Worm (Caenorhabditis elegans) whole organism, L3 larva: ENCODE results near the gene Y69H2.1.

Experiments used
- ZK546.5 ChIP-seq: sonication (generic microtip); optimal IDR thresholded peaks from 2 replicates; lab custom pipeline; 2017; ENCODE audit warnings: missing biosample characterization, missing genetic modification characterization
- aly-2 ChIP-seq: fragments of 150-350 bp; optimal IDR thresholded peaks from 2 replicates; lab custom pipeline; 2014; ENCODE audit warnings: missing biosample characterization, missing genetic modification characterization
- ama-1 ChIP-seq: fragments of 150-350 bp; optimal IDR thresholded peaks from 2 replicates; lab custom pipeline; 2018
- ceh-16 ChIP-seq: sonication (generic microtip); optimal IDR thresholded peaks from 2 replicates; lab custom pipeline; 2017; ENCODE audit warnings: missing biosample characterization, missing genetic modification characterization
- ceh-28 ChIP-seq: fragments of 150-350 bp; optimal IDR thresholded peaks from 2 replicates; lab custom pipeline; 2014; ENCODE audit warnings: missing biosample characterization, missing genetic modification reagents, missing genetic modification characterization
- daf-12 ChIP-seq: fragments of 150-350 bp; optimal IDR thresholded peaks from 2 replicates; lab custom pipeline; 2014; ENCODE audit warnings: missing biosample characterization, missing genetic modification reagents, missing genetic modification characterization
- egl-27 ChIP-seq: sonication (generic microtip); optimal IDR thresholded peaks from 4 replicates; lab custom pipeline; 2017; ENCODE audit warnings: missing biosample characterization, missing genetic modification reagents, missing genetic modification characterization
- elt-3 ChIP-seq, 3 experiments: fragments of 150-350 bp in 1 of 3; sonication (generic microtip) in 2 of 3; optimal IDR thresholded peaks; 2 replicates in 2 of 3; 4 replicates in 1 of 3; lab custom pipeline; 2014 to 2017; ENCODE audit warnings: missing biosample characterization in 3 of 3, missing genetic modification characterization in 3 of 3
- eor-1 ChIP-seq, 2 experiments: fragments of 150-350 bp; optimal IDR thresholded peaks; 2 replicates each; lab custom pipeline; 2014 to 2018; ENCODE audit warnings: missing biosample characterization in 2 of 2, missing genetic modification characterization in 2 of 2
- fkh-10 ChIP-seq: sonication (generic microtip); optimal IDR thresholded peaks from 2 replicates; lab custom pipeline; 2017; ENCODE audit warnings: missing biosample characterization, missing genetic modification reagents, missing genetic modification characterization
- fkh-2 ChIP-seq: fragments of 150-350 bp; optimal IDR thresholded peaks from 2 replicates; lab custom pipeline; 2014; ENCODE audit warnings: missing biosample characterization, missing genetic modification reagents, missing genetic modification characterization
- fos-1 ChIP-seq: fragments of 150-350 bp; optimal IDR thresholded peaks from 2 replicates; lab custom pipeline; 2014; ENCODE audit warnings: missing biosample characterization, missing genetic modification characterization
- hmg-11 ChIP-seq: sonication (generic microtip); optimal IDR thresholded peaks from 2 replicates; lab custom pipeline; 2016; ENCODE audit warnings: missing genetic modification characterization, missing compliant biosample characterization
- jun-1 ChIP-seq: fragments of 150-350 bp; optimal IDR thresholded peaks from 2 replicates; lab custom pipeline; 2014; ENCODE audit warnings: missing biosample characterization, missing genetic modification reagents, missing genetic modification characterization
- lin-15B ChIP-seq: fragments of 150-350 bp; optimal IDR thresholded peaks from 2 replicates; lab custom pipeline; 2014; ENCODE audit warnings: missing biosample characterization, missing genetic modification characterization
- lin-39 ChIP-seq: fragments of 150-350 bp; optimal IDR thresholded peaks from 2 replicates; lab custom pipeline; 2018; ENCODE audit warnings: missing biosample characterization, missing genetic modification reagents, missing genetic modification characterization
- mml-1 ChIP-seq: fragments of 150-350 bp; sonication (generic microtip); optimal IDR thresholded peaks from 3 replicates; lab custom pipeline; 2014; ENCODE audit warnings: missing biosample characterization, missing genetic modification characterization
- nfya-1 ChIP-seq: sonication (generic microtip); optimal IDR thresholded peaks from 2 replicates; lab custom pipeline; 2017; ENCODE audit warnings: missing genetic modification characterization, mild to moderate bottlenecking, missing compliant biosample characterization, antibody characterized with exemption, moderate library complexity; ENCODE audit not compliant: insufficient read depth
- nhr-11 ChIP-seq: fragments of 150-350 bp; optimal IDR thresholded peaks from 2 replicates; lab custom pipeline; 2014; ENCODE audit warnings: missing biosample characterization, missing genetic modification characterization
- nhr-23 ChIP-seq: fragments of 150-350 bp; optimal IDR thresholded peaks from 2 replicates; lab custom pipeline; 2014; ENCODE audit warnings: missing biosample characterization, missing genetic modification reagents, missing genetic modification characterization
- nhr-237 ChIP-seq: fragments of 150-350 bp; optimal IDR thresholded peaks from 2 replicates; lab custom pipeline; 2014; ENCODE audit warnings: missing biosample characterization, missing genetic modification characterization
- nhr-25 ChIP-seq: sonication (generic microtip); optimal IDR thresholded peaks from 2 replicates; lab custom pipeline; 2017; ENCODE audit warnings: missing biosample characterization, missing genetic modification characterization
- nhr-43 ChIP-seq: sonication (generic microtip); optimal IDR thresholded peaks from 2 replicates; lab custom pipeline; 2016; ENCODE audit warnings: mild to moderate bottlenecking, missing genetic modification characterization, missing compliant biosample characterization; ENCODE audit not compliant: poor library complexity, severe bottlenecking
- nhr-67 ChIP-seq: fragments of 150-350 bp; optimal IDR thresholded peaks from 2 replicates; lab custom pipeline; 2014; ENCODE audit warnings: missing biosample characterization, missing genetic modification characterization
- nhr-76 ChIP-seq: fragments of 150-350 bp; sonication (generic microtip); optimal IDR thresholded peaks from 5 replicates; lab custom pipeline; 2014; ENCODE audit warnings: missing biosample characterization, missing genetic modification characterization
- sea-2 ChIP-seq: fragments of 150-350 bp; sonication (generic microtip); optimal IDR thresholded peaks from 4 replicates; lab custom pipeline; 2014; ENCODE audit warnings: missing biosample characterization, missing genetic modification reagents, missing genetic modification characterization
- skn-1 ChIP-seq: fragments of 150-350 bp; optimal IDR thresholded peaks from 2 replicates; lab custom pipeline; 2014; ENCODE audit warnings: missing biosample characterization, missing genetic modification characterization
- snpc-4 ChIP-seq: fragments of 150-350 bp; optimal IDR thresholded peaks from 2 replicates; lab custom pipeline; 2014; ENCODE audit warnings: missing biosample characterization, missing genetic modification characterization
- unc-39 ChIP-seq: sonication (generic microtip); optimal IDR thresholded peaks from 4 replicates; lab custom pipeline; 2017; ENCODE audit warnings: missing biosample characterization, missing genetic modification characterization
- unc-62 ChIP-seq: fragments of 150-350 bp; sonication (generic microtip); optimal IDR thresholded peaks from 4 replicates; lab custom pipeline; 2014; ENCODE audit warnings: missing biosample characterization, missing genetic modification reagents, missing genetic modification characterization
- zag-1 ChIP-seq: fragments of 150-350 bp; optimal IDR thresholded peaks from 2 replicates; lab custom pipeline; 2014; ENCODE audit warnings: missing biosample characterization, missing genetic modification characterization
- ztf-11 ChIP-seq: fragments of 150-350 bp; optimal IDR thresholded peaks from 2 replicates; lab custom pipeline; 2014; ENCODE audit warnings: missing biosample characterization, missing genetic modification characterization
- ztf-4 ChIP-seq: fragments of 150-350 bp; optimal IDR thresholded peaks from 2 replicates; lab custom pipeline; 2014; ENCODE audit warnings: missing biosample characterization, missing genetic modification characterization

Y69H2.1 gene

DNA sequence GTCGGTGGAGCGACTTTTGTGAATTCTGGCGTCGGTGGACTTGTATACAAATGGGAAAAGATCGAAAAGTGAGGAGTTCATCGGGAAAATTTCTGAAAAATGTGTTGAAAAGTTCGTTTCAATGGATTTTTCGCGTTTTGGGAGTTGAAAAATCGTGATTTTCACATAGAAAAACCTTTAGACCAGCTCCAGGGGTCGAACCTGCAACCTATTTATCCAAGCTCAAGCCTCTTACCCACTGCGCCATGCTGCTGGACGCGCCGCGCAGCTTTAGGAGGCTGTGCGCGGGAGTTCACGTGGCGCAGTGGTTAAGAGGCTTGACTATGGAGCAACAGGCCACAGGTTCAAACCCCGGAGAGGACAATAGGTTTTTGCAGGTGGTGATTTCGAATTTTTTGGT, at the start of gene Y69H2.1:
Y69H2.1 (minus strand) TSS at position 101 of the 400 bp plus-strand sequence.
- no peak for TF ChIP-seq nhr-11 (tag; lab: Kevin White, UChicago)
- no peak for TF ChIP-seq lin-15B (tag; lab: Kevin White, UChicago)
- TF ChIP-seq eor-1 (tag; optimal IDR thresholded peaks at IDR 0.05; lab: Kevin White, UChicago): no peak
- no peak for TF ChIP-seq ZK546.5
- no peak for TF ChIP-seq ztf-11 (tag; lab: Kevin White, UChicago)
- no peak for TF ChIP-seq fkh-2 (tag; lab: Kevin White, UChicago)
- no peak for TF ChIP-seq daf-12 (tag; lab: Kevin White, UChicago)

- TF ChIP-seq nhr-11 (tag; lab: Kevin White, UChicago) (no peak), elt-3 (tag; optimal IDR thresholded peaks at IDR 0.05; lab: Kevin White, UChicago) (no peak)
- TF ChIP-seq, all 47 proteins: peak for 0
Measured at ce11 chrV:18671811-18672210, 49.4 kb upstream of the Y69H2.1 start.

DNA sequence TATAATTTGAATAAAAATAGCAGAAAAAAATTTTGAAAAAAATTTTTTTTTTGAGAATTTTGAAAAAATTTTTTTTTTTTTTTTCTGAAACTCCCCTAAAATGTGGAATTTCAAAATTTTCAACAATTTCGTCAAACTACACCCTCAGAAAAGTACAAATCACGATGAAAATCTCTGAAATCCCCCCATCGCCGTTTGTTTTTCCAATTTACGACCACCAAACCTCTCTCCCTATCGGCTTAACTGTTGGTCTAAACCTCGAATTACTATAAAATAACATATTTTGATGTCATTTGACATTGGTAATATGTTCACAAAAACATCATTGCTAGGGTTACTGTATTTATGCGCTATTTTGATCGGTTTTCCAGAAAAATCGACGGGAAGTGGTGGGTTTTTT, 47.7 kb upstream of the Y69H2.1 start, which contains the start of gene Y69H2.10:
Y69H2.10 (plus strand) TSS at position 301 of the 400 bp plus-strand sequence.
- no peak for TF ChIP-seq nhr-76 (tag; lab: Kevin White, UChicago)
- TF ChIP-seq nhr-23: no peak

ce11 chrV:18667179-18667578, 44.8 kb upstream of the Y69H2.1 start:
- TF ChIP-seq daf-12 (tag; lab: Kevin White, UChicago) (no peak), mml-1 (no peak), nhr-43 (tag; lab: Kevin White, UChicago) (no peak), ZK546.5 (no peak), ceh-16 (no peak), jun-1 (tag; lab: Kevin White, UChicago) (no peak), fos-1 (tag; lab: Kevin White, UChicago) (no peak), nhr-23 (no peak), unc-39 (tag; lab: Kevin White, UChicago) (no peak), hmg-11 (tag; lab: Kevin White, UChicago) (no peak), nhr-67 (tag; lab: Kevin White, UChicago) (no peak), nhr-25 (tag; lab: Kevin White, UChicago) (no peak), sea-2 (GFP tag; lab: Kevin White, UChicago) (no peak), aly-2 (tag; lab: Kevin White, UChicago) (no peak), nhr-76 (tag; lab: Kevin White, UChicago) (no peak), ceh-28 (tag; lab: Kevin White, UChicago) (no peak), ztf-4 (no peak), fkh-2 (tag; lab: Kevin White, UChicago) (no peak), nhr-237 (no peak)

DNA sequence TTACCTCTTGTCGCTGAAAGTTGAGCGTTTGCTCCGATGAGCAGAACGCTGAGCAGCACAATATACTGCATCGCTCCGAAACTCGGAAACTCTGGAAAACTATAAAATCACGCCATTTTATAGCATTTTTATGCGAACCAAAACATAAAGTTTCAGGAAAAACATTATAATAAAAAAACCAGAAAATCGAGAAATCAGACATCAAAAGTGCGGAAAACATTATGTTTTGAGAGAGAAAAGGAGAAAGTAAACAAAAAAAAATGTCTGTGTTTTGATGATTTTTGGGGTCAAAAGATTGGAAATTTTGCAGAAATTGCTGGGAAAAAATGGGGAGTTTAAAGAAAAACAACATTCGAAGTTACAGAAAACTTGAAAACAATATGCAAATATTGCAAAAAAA, 41.7 kb upstream of the Y69H2.1 start, which contains the start of gene Y69H2.3:
Y69H2.3 (minus strand) TSS at position 101 of the 400 bp plus-strand sequence.
- TF ChIP-seq nfya-1 (tag; lab: Kevin White, UChicago) (no peak), lin-39 (tag; lab: Kevin White, UChicago) (no peak), ama-1 (lab: Kevin White, UChicago) (no peak), eor-1 (tag; optimal IDR thresholded peaks at IDR 0.05; lab: Kevin White, UChicago) (no peak), egl-27 (tag; lab: Kevin White, UChicago) (no peak), nhr-67 (tag; lab: Kevin White, UChicago) (no peak), mml-1 (no peak), fkh-10 (GFP tag; lab: Kevin White, UChicago) (no peak), fkh-2 (tag; lab: Kevin White, UChicago) (no peak)

ce11 chrV:18662333-18662732, 40.0 kb upstream of the Y69H2.1 start:
- TF ChIP-seq zag-1 (tag; lab: Kevin White, UChicago): no peak
- TF ChIP-seq skn-1: no peak
- no peak for TF ChIP-seq unc-62
- TF ChIP-seq ZK546.5: no peak
- no peak for TF ChIP-seq mml-1
- TF ChIP-seq snpc-4: no peak
